Worm (Caenorhabditis elegans): Measurements from ENCODE around the gene acs-1.

The acs-1 gene

ce11 chrV:6579992-6580391 lies 55.2 kb downstream of the acs-1 start, which contains the start of gene EGAP9.3:
Gene EGAP9.3, minus strand, starts transcription at chrV:6580122.
- no peak for TF ChIP-seq unc-62 (GFP tag; optimal IDR thresholded peaks at IDR 0.05)

All from whole organism, dauer.